Fruit fly (Drosophila melanogaster) whole organism, embryonic: Measurements from ENCODE around the gene CG32066.

Experiments
- ATbp ChIP-seq: fragments of 200-800 bp; sonication (Bioruptor generic); optimal IDR thresholded peaks from 2 replicates; lab custom pipeline; 2017; ENCODE audit warnings: missing biosample characterization, mild to moderate bottlenecking, missing genetic modification characterization, missing genetic modification reagents
- Antp ChIP-seq: fragments of 200-800 bp; sonication (Bioruptor generic); optimal IDR thresholded peaks from 3 replicates; lab custom pipeline; 2016; ENCODE audit warnings: missing biosample characterization, missing genetic modification characterization
- Asciz ChIP-seq: fragments of 200-800 bp; sonication (Bioruptor generic); optimal IDR thresholded peaks from 2 replicates; lab custom pipeline; 2017; ENCODE audit warnings: missing biosample characterization, mild to moderate bottlenecking, missing genetic modification characterization, missing genetic modification reagents
- CG1024 ChIP-seq: fragments of 200-800 bp; sonication (Bioruptor generic); IDR thresholded peaks from 2 replicates; pipeline ENCODE4 v1.3.6; 2022; ENCODE audit warnings: missing biosample characterization, missing genetic modification characterization
- CG10274 ChIP-seq: fragments of 200-800 bp; sonication (Bioruptor generic); optimal IDR thresholded peaks from 3 replicates; lab custom pipeline; 2017; ENCODE audit warnings: missing biosample characterization, mild to moderate bottlenecking, missing genetic modification characterization
- CG12071 ChIP-seq: fragments of 200-800 bp; sonication (Bioruptor generic); optimal IDR thresholded peaks from 3 replicates; lab custom pipeline; 2018; ENCODE audit warnings: missing biosample characterization, mild to moderate bottlenecking, missing genetic modification characterization
- CG14667 ChIP-seq: fragments of 200-800 bp; sonication (Bioruptor generic); IDR thresholded peaks from 2 replicates; pipeline ENCODE4 v1.3.6; 2022; ENCODE audit warnings: missing biosample characterization, missing genetic modification characterization
- CG14965 ChIP-seq: fragments of 200-800 bp; sonication (Bioruptor generic); optimal IDR thresholded peaks from 2 replicates; lab custom pipeline; 2016; ENCODE audit warnings: missing biosample characterization, missing genetic modification characterization, borderline replicate concordance
- CG1529 ChIP-seq: fragments of 200-800 bp; sonication (Bioruptor generic); optimal IDR thresholded peaks from 3 replicates; lab custom pipeline; 2018; ENCODE audit warnings: missing biosample characterization, missing genetic modification characterization
- CG30403 ChIP-seq: fragments of 200-800 bp; sonication (Bioruptor generic); optimal IDR thresholded peaks from 3 replicates; lab custom pipeline; 2016; ENCODE audit warnings: missing biosample characterization, missing genetic modification characterization
- CG31224 ChIP-seq: fragments of 200-800 bp; sonication (Bioruptor generic); IDR thresholded peaks from 2 replicates; pipeline ENCODE4 v1.3.6; 2022; ENCODE audit warnings: missing biosample characterization, missing genetic modification characterization
- CG32772 ChIP-seq: fragments of 200-800 bp; sonication (Bioruptor generic); IDR thresholded peaks from 2 replicates; pipeline ENCODE4 v1.3.6; 2022; ENCODE audit warnings: missing biosample characterization, missing genetic modification characterization
- CG33213 ChIP-seq: fragments of 200-800 bp; sonication (Bioruptor generic); optimal IDR thresholded peaks from 3 replicates; lab custom pipeline; 2016; ENCODE audit warnings: missing biosample characterization, missing genetic modification characterization
- CG34224 ChIP-seq: fragments of 200-800 bp; sonication (Bioruptor generic); IDR thresholded peaks from 3 replicates; pipeline ENCODE4 v1.3.6; 2022; ENCODE audit warnings: missing biosample characterization, missing genetic modification characterization; ENCODE audit not compliant: partially characterized antibody
- CG4360 ChIP-seq: fragments of 200-800 bp; sonication (Bioruptor generic); IDR thresholded peaks from 2 replicates; pipeline ENCODE4 v1.3.6; 2022; ENCODE audit warnings: missing biosample characterization, missing genetic modification characterization
- CG4707 ChIP-seq: fragments of 200-800 bp; sonication (Bioruptor generic); optimal IDR thresholded peaks from 2 replicates; lab custom pipeline; 2018; ENCODE audit warnings: missing biosample characterization, mild to moderate bottlenecking, missing genetic modification characterization, moderate library complexity
- CG4854 ChIP-seq: fragments of 200-800 bp; sonication (Bioruptor generic); optimal IDR thresholded peaks from 2 replicates; lab custom pipeline; 2016; ENCODE audit warnings: missing biosample characterization, missing genetic modification characterization, inconsistent platforms
- CG7271 ChIP-seq: fragments of 200-800 bp; sonication (Bioruptor generic); optimal IDR thresholded peaks from 2 replicates; lab custom pipeline; 2018; ENCODE audit warnings: missing biosample characterization, mild to moderate bottlenecking, missing genetic modification characterization, moderate library complexity
- CG7357 ChIP-seq: fragments of 200-800 bp; sonication (Bioruptor generic); IDR thresholded peaks from 3 replicates; pipeline ENCODE4 v1.3.6; 2022; ENCODE audit warnings: missing biosample characterization, missing genetic modification characterization
- CG7963 ChIP-seq: fragments of 200-800 bp; sonication (Bioruptor generic); IDR thresholded peaks from 3 replicates; pipeline ENCODE4 v1.3.6; 2022; ENCODE audit warnings: missing biosample characterization, missing genetic modification characterization; ENCODE audit not compliant: partially characterized antibody
- CG7987 ChIP-seq: fragments of 200-800 bp; sonication (Bioruptor generic); optimal IDR thresholded peaks from 2 replicates; lab custom pipeline; 2018; ENCODE audit warnings: missing biosample characterization, mild to moderate bottlenecking, missing genetic modification characterization, moderate library complexity
- Dfd ChIP-seq, 2 experiments: fragments of >200 bp; optimal IDR thresholded peaks; 2 replicates each; lab custom pipeline; 2017; ENCODE audit warnings: missing biosample characterization in 2 of 2, missing genetic modification characterization in 2 of 2
- Dp ChIP-seq: fragments of 200-800 bp; sonication (Bioruptor generic); optimal IDR thresholded peaks from 2 replicates; lab custom pipeline; 2018; ENCODE audit warnings: missing biosample characterization, mild to moderate bottlenecking, missing genetic modification characterization, moderate library complexity
- Ets65A ChIP-seq: fragments of 200-800 bp; sonication (Bioruptor generic); peaks from one replicate; lab custom pipeline; 2016; ENCODE audit warnings: missing biosample characterization, missing genetic modification characterization
- Fer1 ChIP-seq: fragments of 200-800 bp; sonication (Bioruptor generic); optimal IDR thresholded peaks from 2 replicates; lab custom pipeline; 2017; ENCODE audit warnings: missing biosample characterization, mild to moderate bottlenecking, missing genetic modification characterization
- Gug ChIP-seq: fragments of 200-800 bp; sonication (Bioruptor generic); IDR thresholded peaks from 4 replicates; pipeline ENCODE4 v1.3.6; 2022; ENCODE audit warnings: missing biosample characterization, missing genetic modification characterization
- HLH54F ChIP-seq: fragments of 200-800 bp; sonication (Bioruptor generic); optimal IDR thresholded peaks from 3 replicates; lab custom pipeline; 2016; ENCODE audit warnings: missing biosample characterization, missing genetic modification characterization
- MBD-R2 ChIP-seq: fragments of 200-800 bp; sonication (Bioruptor generic); IDR thresholded peaks from 2 replicates; pipeline ENCODE4 v1.3.6; 2022; ENCODE audit warnings: missing biosample characterization, missing genetic modification characterization
- Mes4 ChIP-seq: fragments of 200-800 bp; sonication (Bioruptor generic); optimal IDR thresholded peaks from 2 replicates; lab custom pipeline; 2016; ENCODE audit warnings: missing biosample characterization, missing genetic modification characterization
- Neu2 ChIP-seq: fragments of 200-800 bp; sonication (Bioruptor generic); optimal IDR thresholded peaks from 3 replicates; lab custom pipeline; 2016; ENCODE audit warnings: missing biosample characterization, missing genetic modification characterization, borderline replicate concordance
- Opbp ChIP-seq: fragments of 200-800 bp; sonication (Bioruptor generic); IDR thresholded peaks from 3 replicates; pipeline ENCODE4 v1.3.6; 2022; ENCODE audit warnings: missing biosample characterization, missing genetic modification characterization; ENCODE audit not compliant: partially characterized antibody
- Taf1 ChIP-seq: fragments of 200-800 bp; sonication (Bioruptor generic); IDR thresholded peaks from 2 replicates; pipeline ENCODE4 v1.3.6; 2022; ENCODE audit warnings: missing biosample characterization, missing genetic modification characterization
- Trl ChIP-seq, 3 experiments: fragments of >200 bp in 2 of 3; fragments of 200-800 bp in 1 of 3; sonication (Bioruptor generic) in 1 of 3; optimal IDR thresholded peaks; 2 replicates in 1 of 3; 3 replicates in 2 of 3; lab custom pipeline; 2016 to 2017; ENCODE audit warnings: missing biosample characterization in 1 of 3, missing genetic modification characterization in 1 of 3
- YL-1 ChIP-seq: fragments of 200-800 bp; sonication (Bioruptor generic); optimal IDR thresholded peaks from 3 replicates; lab custom pipeline; 2017; ENCODE audit warnings: missing biosample characterization, mild to moderate bottlenecking, missing genetic modification characterization
- abd-A ChIP-seq: fragments of 200-800 bp; sonication (Bioruptor generic); optimal IDR thresholded peaks from 3 replicates; lab custom pipeline; 2019; ENCODE audit warnings: missing biosample characterization, mild to moderate bottlenecking, missing genetic modification characterization, moderate library complexity
- bsh ChIP-seq, 2 experiments: fragments of 200-800 bp; sonication (Bioruptor generic); optimal IDR thresholded peaks; 2 replicates each; lab custom pipeline; 2017 to 2018; ENCODE audit warnings: mild to moderate bottlenecking in 2 of 2, missing biosample characterization in 2 of 2, missing genetic modification characterization in 2 of 2, moderate library complexity in 1 of 2
- ci ChIP-seq: fragments of 200-800 bp; sonication (Bioruptor generic); IDR thresholded peaks from 3 replicates; pipeline ENCODE4 v1.3.6; 2022; ENCODE audit warnings: missing biosample characterization, missing genetic modification characterization
- crol ChIP-seq: fragments of 200-800 bp; sonication (Bioruptor generic); IDR thresholded peaks from 2 replicates; pipeline ENCODE4 v1.3.6; 2022; ENCODE audit warnings: missing biosample characterization, missing genetic modification characterization
- fd3F ChIP-seq: fragments of 200-800 bp; sonication (Bioruptor generic); optimal IDR thresholded peaks from 2 replicates; lab custom pipeline; 2018; ENCODE audit warnings: missing biosample characterization, mild to moderate bottlenecking, missing genetic modification characterization, moderate library complexity
- gcm ChIP-seq: fragments of 200-800 bp; sonication (Bioruptor generic); optimal IDR thresholded peaks from 2 replicates; lab custom pipeline; 2019; ENCODE audit warnings: missing biosample characterization, mild to moderate bottlenecking, missing genetic modification characterization, moderate library complexity
- grn ChIP-seq: fragments of 200-800 bp; sonication (Bioruptor generic); optimal IDR thresholded peaks from 3 replicates; lab custom pipeline; 2017; ENCODE audit warnings: missing biosample characterization, missing genetic modification characterization
- hth ChIP-seq: fragments of >200 bp; optimal IDR thresholded peaks from 2 replicates; lab custom pipeline; 2017; ENCODE audit warnings: inconsistent platforms
- ind ChIP-seq: fragments of 200-800 bp; sonication (Bioruptor generic); optimal IDR thresholded peaks from 3 replicates; lab custom pipeline; 2016; ENCODE audit warnings: missing biosample characterization, missing genetic modification characterization
- kah ChIP-seq: fragments of 200-800 bp; sonication (Bioruptor generic); optimal IDR thresholded peaks from 2 replicates; lab custom pipeline; 2018; ENCODE audit warnings: missing biosample characterization, mild to moderate bottlenecking, missing genetic modification characterization
- lab ChIP-seq: fragments of 200-800 bp; sonication (Bioruptor generic); optimal IDR thresholded peaks from 3 replicates; lab custom pipeline; 2017; ENCODE audit warnings: missing biosample characterization, missing genetic modification characterization, mild to moderate bottlenecking, moderate library complexity, missing genetic modification reagents
- nmo ChIP-seq: fragments of 200-800 bp; sonication (Bioruptor generic); optimal IDR thresholded peaks from 2 replicates; lab custom pipeline; 2018; ENCODE audit warnings: missing biosample characterization, mild to moderate bottlenecking, missing genetic modification characterization, moderate library complexity
- phol ChIP-seq: fragments of 200-800 bp; sonication (Bioruptor generic); optimal IDR thresholded peaks from 3 replicates; lab custom pipeline; 2018; ENCODE audit warnings: missing biosample characterization, mild to moderate bottlenecking, missing genetic modification characterization, moderate library complexity
- row ChIP-seq: fragments of 200-800 bp; sonication (Bioruptor generic); IDR thresholded peaks from 3 replicates; pipeline ENCODE4 v1.3.6; 2022; ENCODE audit warnings: missing biosample characterization, missing genetic modification characterization
- sima ChIP-seq: fragments of 200-800 bp; sonication (Bioruptor generic); optimal IDR thresholded peaks from 2 replicates; lab custom pipeline; 2016; ENCODE audit warnings: missing biosample characterization, missing genetic modification characterization

The CG32066 gene

DNA sequence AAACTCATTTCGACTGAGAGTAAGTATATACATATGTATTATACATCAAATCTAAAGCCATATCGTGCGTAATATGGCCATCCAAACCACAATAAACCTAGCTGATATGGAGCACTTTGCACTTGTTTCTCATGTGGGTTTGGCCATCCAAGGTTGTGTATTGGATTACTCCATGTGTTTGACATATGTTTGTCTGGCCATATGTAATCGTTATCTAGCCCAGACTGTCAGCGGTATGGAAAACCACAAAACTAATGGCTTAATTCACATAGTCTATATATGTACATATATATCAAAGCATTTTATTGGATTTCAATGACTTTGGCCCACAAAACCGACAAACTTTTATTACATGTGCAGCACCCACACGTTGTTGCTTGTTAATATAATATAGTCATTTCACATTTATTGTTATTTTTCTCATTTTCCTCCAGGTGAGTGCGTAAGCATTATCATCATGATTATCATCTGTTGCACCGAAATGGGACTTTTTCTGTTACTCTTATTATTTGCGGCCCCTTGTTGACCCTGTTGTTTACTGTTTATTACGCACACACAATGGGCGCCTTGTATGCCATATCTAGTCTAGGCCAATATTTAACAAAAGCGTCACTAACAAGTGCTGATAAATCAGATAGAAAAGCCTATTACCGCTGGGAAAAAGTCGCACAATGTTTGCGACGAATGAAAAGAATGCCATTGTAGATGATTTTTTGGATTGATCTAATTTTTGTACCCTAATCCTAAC, 4.2 kb downstream of the CG32066 start (continued):
- TF ChIP-seq Neu2 (GFP tag; lab: Kevin White, UChicago): no peak
- no peak for TF ChIP-seq row (GFP tag; lab: Robert Waterston, UW)
- no peak for TF ChIP-seq CG32772 (GFP tag; lab: Robert Waterston, UW)
- no peak for TF ChIP-seq crol (GFP tag; lab: Robert Waterston, UW)
- TF ChIP-seq CG14667 (GFP tag; lab: Robert Waterston, UW): no peak
- peak; percentile 51 for TF ChIP-seq Antp
- TF ChIP-seq Asciz (GFP tag; lab: Kevin White, UChicago): peak; percentile 91
- TF ChIP-seq lab (GFP tag; lab: Kevin White, UChicago): peak; percentile 91
- TF ChIP-seq Mes4 (GFP tag; lab: Kevin White, UChicago): peak; percentile 70
- TF ChIP-seq CG31224 (GFP tag; lab: Robert Waterston, UW): no peak
- TF ChIP-seq Ets65A (GFP tag; lab: Kevin White, UChicago): no peak
- no peak for TF ChIP-seq Dfd (GFP tag; optimal IDR thresholded peaks at IDR 0.05; lab: Kevin White, UChicago)
- TF ChIP-seq YL-1 (GFP tag; lab: Kevin White, UChicago): peak; percentile 21
- TF ChIP-seq CG7357 (GFP tag; lab: Robert Waterston, UW): no peak
- no peak for TF ChIP-seq nmo (GFP tag; lab: Kevin White, UChicago)
- TF ChIP-seq Fer1 (GFP tag; lab: Kevin White, UChicago): peak; percentile 74
- TF ChIP-seq hth (lab: Kevin White, UChicago): no peak
- peak; percentile 69 for TF ChIP-seq fd3F
- peak; percentile 67 for TF ChIP-seq CG1529 (GFP tag; lab: Kevin White, UChicago)
- TF ChIP-seq Dp (GFP tag; lab: Kevin White, UChicago): no peak
- TF ChIP-seq ATbp (GFP tag; lab: Kevin White, UChicago): peak; percentile 94
- TF ChIP-seq CG7271 (tag; lab: Kevin White, UChicago): peak; percentile 40
- peak; percentile 57 for TF ChIP-seq gcm (GFP tag; lab: Kevin White, UChicago)
- TF ChIP-seq Gug (GFP tag; lab: Robert Waterston, UW): no peak
- TF ChIP-seq sima (GFP tag; lab: Kevin White, UChicago): peak; percentile 19
- no peak for TF ChIP-seq abd-A
- peak; percentile 88 for TF ChIP-seq CG12071 (GFP tag; lab: Kevin White, UChicago)
- peak; percentile 22; the same call in 1 of the 2 replicates for TF ChIP-seq CG1024 (GFP tag; lab: Robert Waterston, UW)
- TF ChIP-seq CG4854 (GFP tag; lab: Kevin White, UChicago): peak; percentile 64
- TF ChIP-seq Trl (optimal IDR thresholded peaks at IDR 0.05; lab: Kevin White, UChicago): no peak
- TF ChIP-seq Trl (GFP tag; optimal IDR thresholded peaks at IDR 0.05; lab: Kevin White, UChicago): peak; percentile 77
- TF ChIP-seq ind (GFP tag; lab: Kevin White, UChicago): no peak
- no peak for TF ChIP-seq CG7963
- TF ChIP-seq CG14965 (GFP tag; lab: Kevin White, UChicago): peak; percentile 59
- TF ChIP-seq MBD-R2 (GFP tag; lab: Robert Waterston, UW): peak; percentile 13; the same call in 1 of the 2 replicates
- TF ChIP-seq CG10274 (GFP tag; lab: Kevin White, UChicago): peak; percentile 29
- TF ChIP-seq phol (tag; lab: Kevin White, UChicago): no peak
- peak; percentile 80 for TF ChIP-seq CG33213
- TF ChIP-seq CG30403 (GFP tag; lab: Kevin White, UChicago): peak; percentile 17
- TF ChIP-seq CG34224 (GFP tag; lab: Robert Waterston, UW): no peak
- TF ChIP-seq CG4707 (GFP tag; lab: Kevin White, UChicago): peak; percentile 78
- peak; percentile 4 for TF ChIP-seq kah
- peak; percentile 84 for TF ChIP-seq ci (GFP tag; lab: Robert Waterston, UW)
- TF ChIP-seq Taf1 (GFP tag; lab: Robert Waterston, UW): no peak
- TF ChIP-seq CG4360: peak; percentile 27; the same call in 1 of the 2 replicates
- TF ChIP-seq HLH54F (GFP tag; lab: Kevin White, UChicago): peak; percentile 2
- TF ChIP-seq CG7987: peak; percentile 90
- TF ChIP-seq grn (GFP tag; lab: Kevin White, UChicago): peak; percentile 71
- no peak for TF ChIP-seq Opbp (GFP tag; lab: Robert Waterston, UW)
- peak in 1 of 2 experiments; percentile 72 for TF ChIP-seq bsh (GFP tag; optimal IDR thresholded peaks at IDR 0.05; lab: Kevin White, UChicago)
